Fruit fly (Drosophila melanogaster) whole organism, prepupa: ENCODE measurements around the gene crp.

ENCODE experiments used
- CG10631 ChIP-seq: fragments of 200-800 bp; sonication (Bioruptor generic); optimal IDR thresholded peaks from 2 replicates; lab custom pipeline; 2016; ENCODE audit warnings: missing biosample characterization, missing genetic modification characterization
- CG1621 ChIP-seq: fragments of 200-800 bp; sonication (Bioruptor generic); optimal IDR thresholded peaks from 3 replicates; lab custom pipeline; 2018; ENCODE audit warnings: missing biosample characterization, mild to moderate bottlenecking, missing genetic modification characterization
- CG31627 ChIP-seq: fragments of 200-800 bp; sonication (Bioruptor generic); optimal IDR thresholded peaks from 3 replicates; lab custom pipeline; 2016; ENCODE audit warnings: missing biosample characterization, missing genetic modification characterization
- CG6854 ChIP-seq: fragments of 200-800 bp; sonication (Bioruptor generic); optimal IDR thresholded peaks from 2 replicates; lab custom pipeline; 2017; ENCODE audit warnings: missing biosample characterization, mild to moderate bottlenecking, missing genetic modification characterization
- Eip75B ChIP-seq: fragments of 200-800 bp; sonication (Bioruptor generic); optimal IDR thresholded peaks from 3 replicates; lab custom pipeline; 2016; ENCODE audit warnings: missing biosample characterization, missing genetic modification characterization
- cyc ChIP-seq: fragments of 200-800 bp; sonication (Bioruptor generic); optimal IDR thresholded peaks from 3 replicates; lab custom pipeline; 2016; ENCODE audit warnings: missing biosample characterization, missing genetic modification characterization
- eg ChIP-seq: fragments of 200-800 bp; sonication (Bioruptor generic); IDR thresholded peaks from 3 replicates; pipeline ENCODE4 v1.3.6; 2022; ENCODE audit warnings: missing biosample characterization, missing genetic modification characterization
- esn ChIP-seq: fragments of 200-800 bp; sonication (Bioruptor generic); optimal IDR thresholded peaks from 2 replicates; lab custom pipeline; 2016; ENCODE audit warnings: missing biosample characterization, mild to moderate bottlenecking, missing genetic modification characterization, moderate library complexity
- pdm3 ChIP-seq: fragments of 200-800 bp; sonication (Bioruptor generic); optimal IDR thresholded peaks from 3 replicates; lab custom pipeline; 2016; ENCODE audit warnings: missing biosample characterization, missing genetic modification characterization
- ss ChIP-seq, 2 experiments: fragments of 200-800 bp; sonication (Bioruptor generic); optimal IDR thresholded peaks; 2 replicates in 1 of 2; 3 replicates in 1 of 2; lab custom pipeline; 2017 to 2018; ENCODE audit warnings: mild to moderate bottlenecking in 2 of 2, missing biosample characterization in 2 of 2, missing genetic modification characterization in 2 of 2, moderate library complexity in 1 of 2

DNA sequence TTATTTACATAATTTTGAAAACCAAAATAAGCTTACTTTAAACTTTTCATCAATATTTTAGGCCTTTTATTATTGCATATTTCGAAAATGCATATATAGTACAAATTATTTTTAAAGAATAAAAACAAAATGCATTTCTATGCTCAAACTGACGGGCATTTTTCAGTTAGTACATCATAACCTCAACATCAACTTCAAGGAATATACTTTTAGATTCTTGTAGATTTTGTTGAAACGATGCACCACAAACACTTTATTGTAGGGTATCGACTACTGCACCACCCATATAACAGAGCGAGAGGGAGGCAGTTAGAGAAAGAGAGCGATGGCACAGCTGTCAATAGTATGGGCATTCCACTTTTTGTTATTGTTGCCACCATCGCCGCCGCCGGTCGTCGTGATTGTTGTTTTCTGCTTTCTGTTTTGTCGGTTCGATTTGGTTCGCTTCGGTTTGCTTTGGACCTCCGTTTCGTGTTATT lies 7.7 kb downstream of the crp start:
- TF ChIP-seq CG31627 (GFP tag; lab: Kevin White, UChicago) (peak; percentile 52), eg (GFP tag; lab: Robert Waterston, UW) (peak; percentile 82), ss (GFP tag; optimal IDR thresholded peaks at IDR 0.05; lab: Kevin White, UChicago) (peak; percentile 71 to 74), esn (peak; percentile 75), CG10631 (GFP tag; lab: Kevin White, UChicago) (peak; percentile 95), Eip75B (GFP tag; lab: Kevin White, UChicago) (peak; percentile 89), CG1621 (tag; lab: Kevin White, UChicago) (peak; percentile 76), cyc (GFP tag; lab: Kevin White, UChicago) (peak; percentile 52), pdm3 (GFP tag; lab: Kevin White, UChicago) (peak; percentile 93), CG6854 (GFP tag; lab: Kevin White, UChicago) (peak; percentile 35)
